Worm (Caenorhabditis elegans) whole organism, mixed stage, embryonic: ENCODE results near the gene R13A1.1.

ENCODE experiments used
- M03D4.4 ChIP-seq: sonication (generic microtip); optimal IDR thresholded peaks from 2 replicates; lab custom pipeline; 2017; ENCODE audit warnings: mild to moderate bottlenecking, missing genetic modification characterization, missing compliant biosample characterization
- bed-3 ChIP-seq: fragments of 200-800 bp; sonication (Bioruptor generic); optimal IDR thresholded peaks from 3 replicates; lab custom pipeline; 2018; ENCODE audit warnings: mild to moderate bottlenecking, missing genetic modification characterization, moderate library complexity, missing compliant biosample characterization
- blmp-1 ChIP-seq: fragments of 150-350 bp; optimal IDR thresholded peaks from 2 replicates; lab custom pipeline; 2014; ENCODE audit warnings: missing biosample characterization, missing genetic modification characterization
- ceh-39 ChIP-seq: fragments of 150-350 bp; optimal IDR thresholded peaks from 2 replicates; lab custom pipeline; 2014; ENCODE audit warnings: missing biosample characterization, missing genetic modification characterization
- ceh-43 ChIP-seq: fragments of 200-800 bp; sonication (Bioruptor generic); optimal IDR thresholded peaks from 2 replicates; lab custom pipeline; 2018; ENCODE audit warnings: mild to moderate bottlenecking, missing genetic modification characterization, moderate library complexity, missing compliant biosample characterization
- ceh-83 ChIP-seq: fragments of 200-800 bp; sonication (Bioruptor generic); optimal IDR thresholded peaks from 2 replicates; lab custom pipeline; 2018; ENCODE audit warnings: mild to moderate bottlenecking, missing genetic modification characterization, missing compliant biosample characterization
- ces-1 ChIP-seq: fragments of 150-350 bp; optimal IDR thresholded peaks from 2 replicates; lab custom pipeline; 2014; ENCODE audit warnings: missing biosample characterization, missing genetic modification reagents, missing genetic modification characterization
- cnd-1 ChIP-seq: fragments of 200-800 bp; sonication (Bioruptor generic); optimal IDR thresholded peaks from 2 replicates; lab custom pipeline; 2018; ENCODE audit warnings: mild to moderate bottlenecking, missing genetic modification characterization, missing compliant biosample characterization
- drap-1 ChIP-seq: fragments of 200-800 bp; sonication (Bioruptor generic); optimal IDR thresholded peaks from 3 replicates; lab custom pipeline; 2018; ENCODE audit warnings: mild to moderate bottlenecking, missing genetic modification characterization, missing compliant biosample characterization
- elt-1 ChIP-seq: sonication (generic microtip); optimal IDR thresholded peaks from 2 replicates; lab custom pipeline; 2017; ENCODE audit warnings: missing genetic modification characterization, mild to moderate bottlenecking, missing compliant biosample characterization, antibody characterized with exemption, moderate library complexity, borderline replicate concordance; ENCODE audit not compliant: insufficient read depth
- elt-3 ChIP-seq: fragments of 150-350 bp; optimal IDR thresholded peaks from 2 replicates; lab custom pipeline; 2014; ENCODE audit warnings: missing biosample characterization, missing genetic modification characterization
- flh-1 ChIP-seq: fragments of 200-800 bp; sonication (Bioruptor generic); optimal IDR thresholded peaks from 2 replicates; lab custom pipeline; 2018; ENCODE audit warnings: mild to moderate bottlenecking, missing genetic modification characterization, moderate library complexity, missing compliant biosample characterization
- ham-2 ChIP-seq: fragments of 200-800 bp; sonication (Bioruptor generic); optimal IDR thresholded peaks from 2 replicates; lab custom pipeline; 2018; ENCODE audit warnings: mild to moderate bottlenecking, missing genetic modification characterization, missing compliant biosample characterization
- hlh-1 ChIP-seq: fragments of 150-350 bp; optimal IDR thresholded peaks from 2 replicates; lab custom pipeline; 2014; ENCODE audit warnings: missing biosample characterization, missing genetic modification reagents, missing genetic modification characterization
- lin-13 ChIP-seq: fragments of 150-350 bp; optimal IDR thresholded peaks from 2 replicates; lab custom pipeline; 2014; ENCODE audit warnings: missing biosample characterization, missing genetic modification characterization
- lin-32 ChIP-seq: fragments of 200-800 bp; sonication (Bioruptor generic); optimal IDR thresholded peaks from 2 replicates; lab custom pipeline; 2018; ENCODE audit warnings: mild to moderate bottlenecking, missing genetic modification characterization, missing compliant biosample characterization
- lsy-2 ChIP-seq: fragments of 150-350 bp; optimal IDR thresholded peaks from 2 replicates; lab custom pipeline; 2014; ENCODE audit warnings: missing biosample characterization, missing genetic modification characterization
- mab-5 ChIP-seq: fragments of 150-350 bp; optimal IDR thresholded peaks from 2 replicates; lab custom pipeline; 2014; ENCODE audit warnings: missing biosample characterization, missing genetic modification characterization
- mep-1 ChIP-seq: fragments of 150-350 bp; optimal IDR thresholded peaks from 2 replicates; lab custom pipeline; 2017; ENCODE audit warnings: missing biosample characterization, missing genetic modification reagents, missing genetic modification characterization, inconsistent platforms
- mls-2 ChIP-seq: sonication (generic microtip); optimal IDR thresholded peaks from 2 replicates; lab custom pipeline; 2016; ENCODE audit warnings: mild to moderate bottlenecking, missing genetic modification characterization, moderate library complexity, missing compliant biosample characterization
- nhr-12 ChIP-seq: fragments of 150-350 bp; optimal IDR thresholded peaks from 2 replicates; lab custom pipeline; 2014; ENCODE audit warnings: missing biosample characterization, missing genetic modification characterization
- nhr-2 ChIP-seq: fragments of 150-350 bp; optimal IDR thresholded peaks from 2 replicates; lab custom pipeline; 2014; ENCODE audit warnings: missing biosample characterization, missing genetic modification characterization
- nhr-237 ChIP-seq: fragments of 150-350 bp; optimal IDR thresholded peaks from 2 replicates; lab custom pipeline; 2014; ENCODE audit warnings: missing biosample characterization, missing genetic modification characterization
- nhr-28 ChIP-seq: fragments of 150-350 bp; optimal IDR thresholded peaks from 2 replicates; lab custom pipeline; 2014; ENCODE audit warnings: missing biosample characterization, missing genetic modification characterization
- nhr-76 ChIP-seq: sonication (generic microtip); optimal IDR thresholded peaks from 2 replicates; lab custom pipeline; 2017; ENCODE audit warnings: missing biosample characterization, missing genetic modification characterization
- pha-4 ChIP-seq: fragments of 150-350 bp; optimal IDR thresholded peaks from 2 replicates; lab custom pipeline; 2018; ENCODE audit warnings: missing biosample characterization, missing genetic modification reagents, missing genetic modification characterization
- sem-2 ChIP-seq: fragments of 200-800 bp; sonication (Bioruptor generic); optimal IDR thresholded peaks from 2 replicates; lab custom pipeline; 2018; ENCODE audit warnings: mild to moderate bottlenecking, missing genetic modification characterization, missing compliant biosample characterization
- snpc-4 ChIP-seq: fragments of 150-350 bp; optimal IDR thresholded peaks from 2 replicates; lab custom pipeline; 2014; ENCODE audit warnings: missing biosample characterization, missing genetic modification characterization
- sptf-1 ChIP-seq: sonication (generic microtip); optimal IDR thresholded peaks from 2 replicates; lab custom pipeline; 2017; ENCODE audit warnings: mild to moderate bottlenecking, missing genetic modification characterization, moderate library complexity, missing compliant biosample characterization
- tbx-8 ChIP-seq: fragments of 200-800 bp; sonication (Bioruptor generic); optimal IDR thresholded peaks from 2 replicates; lab custom pipeline; 2018; ENCODE audit warnings: mild to moderate bottlenecking, missing genetic modification characterization, moderate library complexity, missing compliant biosample characterization
- unc-120 ChIP-seq: sonication (generic microtip); optimal IDR thresholded peaks from 2 replicates; lab custom pipeline; 2017; ENCODE audit warnings: missing genetic modification characterization, missing compliant biosample characterization; ENCODE audit not compliant: poor library complexity, severe bottlenecking
- unc-62 ChIP-seq: fragments of 150-350 bp; optimal IDR thresholded peaks from 2 replicates; lab custom pipeline; 2014; ENCODE audit warnings: missing biosample characterization, missing genetic modification reagents, missing genetic modification characterization
- zip-8 ChIP-seq: fragments of 150-350 bp; optimal IDR thresholded peaks from 2 replicates; lab custom pipeline; 2014; ENCODE audit warnings: missing biosample characterization, missing genetic modification characterization
- ztf-11 ChIP-seq: fragments of 150-350 bp; optimal IDR thresholded peaks from 2 replicates; lab custom pipeline; 2014; ENCODE audit warnings: missing biosample characterization, missing genetic modification characterization

The R13A1.1 gene

DNA sequence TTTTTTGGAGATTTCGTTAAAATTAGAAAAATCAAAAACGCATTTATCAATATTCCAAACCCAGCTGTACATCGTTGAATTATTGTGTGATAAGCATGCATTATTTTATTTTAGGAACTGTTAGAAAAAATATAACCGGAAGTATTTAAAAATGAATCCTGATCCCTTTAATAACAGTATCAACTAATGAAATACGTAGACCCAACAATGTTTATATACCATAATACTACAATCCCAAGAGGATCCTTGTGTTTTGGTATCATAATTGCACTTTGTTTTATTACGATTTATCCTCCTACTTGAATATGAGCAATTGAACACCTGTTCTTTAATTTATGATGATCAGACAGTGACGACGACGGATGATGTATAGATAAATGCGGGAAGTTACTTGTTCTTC, 33.1 kb upstream of the R13A1.1 start, which contains the start of gene str-249:
Gene str-249, minus strand, starts transcription at position 101 of the 400 bp plus-strand sequence.
- no peak for TF ChIP-seq ces-1 (GFP tag; lab: Kevin White, UChicago)
- no peak for TF ChIP-seq snpc-4 (tag; lab: Kevin White, UChicago)
- no peak for TF ChIP-seq sptf-1 (tag; lab: Kevin White, UChicago)
- TF ChIP-seq hlh-1 (tag; lab: Kevin White, UChicago) = no peak
- no peak for TF ChIP-seq nhr-2 (tag; lab: Kevin White, UChicago)
- TF ChIP-seq sem-2 (GFP tag; lab: Kevin White, UChicago) = no peak
- no peak for TF ChIP-seq unc-62 (GFP tag; lab: Kevin White, UChicago)
- TF ChIP-seq ceh-43 (GFP tag; lab: Kevin White, UChicago) = no peak
- TF ChIP-seq lsy-2 = no peak
- no peak for TF ChIP-seq ztf-11 (tag; lab: Kevin White, UChicago)
- no peak for TF ChIP-seq lin-13 (tag; lab: Kevin White, UChicago)
- no peak for TF ChIP-seq pha-4
- TF ChIP-seq tbx-8 = no peak
- no peak for TF ChIP-seq unc-120

- TF ChIP-seq hlh-1 (tag; lab: Kevin White, UChicago) (no peak), mep-1 (tag; lab: Kevin White, UChicago) (no peak), pha-4 (no peak), ceh-43 (GFP tag; lab: Kevin White, UChicago) (no peak), nhr-237 (tag; lab: Kevin White, UChicago) (no peak), tbx-8 (no peak), ztf-11 (tag; lab: Kevin White, UChicago) (no peak), M03D4.4 (no peak), elt-3 (tag; lab: Kevin White, UChicago) (no peak), lin-32 (GFP tag; lab: Kevin White, UChicago) (no peak), ces-1 (GFP tag; lab: Kevin White, UChicago) (no peak), ceh-39 (tag; lab: Kevin White, UChicago) (no peak)
These were observed 31.8 kb upstream of the R13A1.1 start, which contains the start of gene C42D4.13 for ce11 chrIV:7188030-7188429. TSS of gene C42D4.13 (minus strand) at chrIV:7188130.

ce11 chrIV:7188528-7189422, 31.1 kb upstream of the R13A1.1 start, which contains the start of gene srlf-7:
TSS of gene srlf-7 (plus strand) at chrIV:7189287.
- TF ChIP-seq ces-1 (GFP tag; lab: Kevin White, UChicago) = peak; percentile 69
- no peak for TF ChIP-seq ztf-11 (tag; lab: Kevin White, UChicago)
- TF ChIP-seq pha-4 = no peak
- no peak for TF ChIP-seq mls-2 (tag; lab: Kevin White, UChicago)
- no peak for TF ChIP-seq ceh-43 (GFP tag; lab: Kevin White, UChicago)
- TF ChIP-seq mab-5 (tag; lab: Kevin White, UChicago) = no peak
- TF ChIP-seq unc-120 = no peak

DNA sequence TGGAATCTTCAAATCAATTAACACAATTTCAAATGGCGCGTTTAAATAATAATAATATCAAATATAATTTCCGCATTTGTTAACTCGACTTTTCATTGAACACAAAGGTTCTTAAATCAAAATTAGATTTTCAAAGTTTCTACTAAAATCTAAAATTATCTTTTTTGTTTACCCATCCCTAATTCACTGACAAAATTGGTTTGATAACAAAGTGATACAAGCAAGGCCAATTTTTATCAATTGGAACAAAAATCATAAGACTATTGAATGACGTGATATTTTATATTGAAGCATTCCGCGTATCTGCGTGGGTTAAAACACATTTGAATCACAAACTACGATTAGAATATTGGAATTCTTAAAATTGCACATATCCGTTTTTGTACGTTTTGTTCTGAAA, 29.4 kb upstream of the R13A1.1 start:
- TF ChIP-seq unc-120 (no peak), lin-32 (GFP tag; lab: Kevin White, UChicago) (no peak), mep-1 (tag; lab: Kevin White, UChicago) (no peak), tbx-8 (no peak), mls-2 (tag; lab: Kevin White, UChicago) (no peak), lin-13 (tag; lab: Kevin White, UChicago) (no peak), nhr-12 (no peak), drap-1 (no peak), blmp-1 (tag; lab: Kevin White, UChicago) (no peak)

- TF ChIP-seq mep-1 (tag; lab: Kevin White, UChicago) (no peak), ceh-43 (GFP tag; lab: Kevin White, UChicago) (no peak), nhr-28 (tag; lab: Kevin White, UChicago) (no peak), ceh-83 (GFP tag; lab: Kevin White, UChicago) (no peak), zip-8 (tag; lab: Kevin White, UChicago) (no peak), nhr-76 (tag; lab: Kevin White, UChicago) (no peak), mls-2 (tag; lab: Kevin White, UChicago) (no peak), mab-5 (tag; lab: Kevin White, UChicago) (no peak), cnd-1 (tag; lab: Kevin White, UChicago) (no peak), ces-1 (GFP tag; lab: Kevin White, UChicago) (no peak), bed-3 (GFP tag; lab: Kevin White, UChicago) (no peak), ham-2 (GFP tag; lab: Kevin White, UChicago) (no peak), lin-13 (tag; lab: Kevin White, UChicago) (no peak), unc-120 (no peak), tbx-8 (no peak), elt-1 (tag; lab: Kevin White, UChicago) (no peak), flh-1 (GFP tag; lab: Kevin White, UChicago) (no peak), unc-62 (GFP tag; lab: Kevin White, UChicago) (no peak)
These were observed 28.1 kb upstream of the R13A1.1 start, which contains the start of gene R13A1.5 for ce11 chrIV:7191745-7192144. TSS of gene R13A1.5 (minus strand) at chrIV:7191845.
